Fruit fly (Drosophila melanogaster) whole organism, prepupa: ENCODE results near the gene eRF1.

Source experiments
- Blimp-1 ChIP-seq: fragments of 200-800 bp; sonication (Bioruptor generic); optimal IDR thresholded peaks from 3 replicates; lab custom pipeline; 2017; ENCODE audit warnings: missing biosample characterization, missing genetic modification characterization, mild to moderate bottlenecking, moderate library complexity, missing genetic modification reagents
- CG10631 ChIP-seq: fragments of 200-800 bp; sonication (Bioruptor generic); optimal IDR thresholded peaks from 2 replicates; lab custom pipeline; 2016; ENCODE audit warnings: missing biosample characterization, missing genetic modification characterization
- CG10669 ChIP-seq: fragments of 200-800 bp; sonication (Bioruptor generic); optimal IDR thresholded peaks from 3 replicates; lab custom pipeline; 2018; ENCODE audit warnings: missing biosample characterization, mild to moderate bottlenecking, missing genetic modification characterization, moderate library complexity
- CG11294 ChIP-seq: fragments of 200-800 bp; sonication (Bioruptor generic); IDR thresholded peaks from 2 replicates; pipeline ENCODE4 v1.3.6; 2022; ENCODE audit warnings: missing biosample characterization, missing genetic modification characterization
- CG1621 ChIP-seq: fragments of 200-800 bp; sonication (Bioruptor generic); optimal IDR thresholded peaks from 3 replicates; lab custom pipeline; 2018; ENCODE audit warnings: missing biosample characterization, mild to moderate bottlenecking, missing genetic modification characterization
- CG16779 ChIP-seq: fragments of 200-800 bp; sonication (Bioruptor generic); optimal IDR thresholded peaks from 3 replicates; lab custom pipeline; 2017; ENCODE audit warnings: missing biosample characterization, mild to moderate bottlenecking, missing genetic modification characterization
- CG3032 ChIP-seq: fragments of 200-800 bp; optimal IDR thresholded peaks from 2 replicates; lab custom pipeline; 2019; ENCODE audit warnings: missing biosample characterization, mild to moderate bottlenecking, missing genetic modification characterization, moderate library complexity
- CG34406 ChIP-seq: fragments of 200-800 bp; sonication (Bioruptor generic); optimal IDR thresholded peaks from 3 replicates; lab custom pipeline; 2016; ENCODE audit warnings: missing biosample characterization, missing genetic modification characterization
- CG3919 ChIP-seq: fragments of 200-800 bp; sonication (Bioruptor generic); optimal IDR thresholded peaks from 3 replicates; lab custom pipeline; 2016; ENCODE audit warnings: missing biosample characterization, missing genetic modification characterization
- CG6276 ChIP-seq: fragments of 200-800 bp; sonication (Bioruptor generic); optimal IDR thresholded peaks from 2 replicates; lab custom pipeline; 2017; ENCODE audit warnings: missing biosample characterization, mild to moderate bottlenecking, missing genetic modification characterization
- CG6808 ChIP-seq: fragments of 200-800 bp; sonication (Bioruptor generic); optimal IDR thresholded peaks from 3 replicates; lab custom pipeline; 2017; ENCODE audit warnings: missing biosample characterization, missing genetic modification characterization, mild to moderate bottlenecking, moderate library complexity, missing genetic modification reagents
- CG6854 ChIP-seq: fragments of 200-800 bp; sonication (Bioruptor generic); optimal IDR thresholded peaks from 2 replicates; lab custom pipeline; 2017; ENCODE audit warnings: missing biosample characterization, mild to moderate bottlenecking, missing genetic modification characterization
- CG8119 ChIP-seq: fragments of 200-800 bp; sonication (Bioruptor generic); IDR thresholded peaks from 3 replicates; pipeline ENCODE4 v1.3.6; 2022; ENCODE audit warnings: missing biosample characterization, missing genetic modification characterization
- CG8319 ChIP-seq: fragments of 200-800 bp; sonication (Bioruptor generic); optimal IDR thresholded peaks from 3 replicates; lab custom pipeline; 2016; ENCODE audit warnings: missing biosample characterization, missing genetic modification characterization
- CG8632 ChIP-seq: fragments of 200-800 bp; sonication (Bioruptor generic); optimal IDR thresholded peaks from 3 replicates; lab custom pipeline; 2016; ENCODE audit warnings: missing biosample characterization, missing genetic modification characterization
- CG9139 ChIP-seq: fragments of 200-800 bp; sonication (Bioruptor generic); optimal IDR thresholded peaks from 3 replicates; lab custom pipeline; 2017; ENCODE audit warnings: missing biosample characterization, mild to moderate bottlenecking, missing genetic modification characterization
- Eip93F ChIP-seq: fragments of 200-800 bp; sonication (Bioruptor generic); optimal IDR thresholded peaks from 2 replicates; lab custom pipeline; 2016; ENCODE audit warnings: missing biosample characterization, mild to moderate bottlenecking, missing genetic modification characterization
- Ets21C ChIP-seq: fragments of 200-800 bp; sonication (Bioruptor generic); optimal IDR thresholded peaks from 3 replicates; lab custom pipeline; 2016; ENCODE audit warnings: missing biosample characterization, missing genetic modification characterization
- Ets96B ChIP-seq: fragments of 200-800 bp; optimal IDR thresholded peaks from 2 replicates; lab custom pipeline; 2019; ENCODE audit warnings: missing biosample characterization, mild to moderate bottlenecking, missing genetic modification characterization, moderate library complexity
- Gug ChIP-seq: fragments of 200-800 bp; sonication (Bioruptor generic); IDR thresholded peaks from 2 replicates; pipeline ENCODE4 v1.3.6; 2022; ENCODE audit warnings: missing biosample characterization, missing genetic modification characterization
- Hr39 ChIP-seq: fragments of 200-800 bp; sonication (Bioruptor generic); optimal IDR thresholded peaks from 2 replicates; lab custom pipeline; 2016; ENCODE audit warnings: missing biosample characterization, missing genetic modification characterization
- Hr4 ChIP-seq: fragments of 200-800 bp; sonication (Bioruptor generic); optimal IDR thresholded peaks from 3 replicates; lab custom pipeline; 2016; ENCODE audit warnings: missing biosample characterization, missing genetic modification characterization
- Lpt ChIP-seq: fragments of 200-800 bp; sonication (Bioruptor generic); optimal IDR thresholded peaks from 3 replicates; lab custom pipeline; 2016; ENCODE audit warnings: missing biosample characterization, missing genetic modification characterization
- OdsH ChIP-seq: fragments of 200-800 bp; sonication (Bioruptor generic); optimal IDR thresholded peaks from 3 replicates; lab custom pipeline; 2016; ENCODE audit warnings: missing biosample characterization, missing genetic modification characterization
- Sox102F ChIP-seq: fragments of 200-800 bp; sonication (Bioruptor generic); optimal IDR thresholded peaks from 2 replicates; lab custom pipeline; 2016; ENCODE audit warnings: missing biosample characterization, mild to moderate bottlenecking, missing genetic modification characterization
- Sox15 ChIP-seq: fragments of 200-800 bp; sonication (Bioruptor generic); optimal IDR thresholded peaks from 3 replicates; lab custom pipeline; 2016; ENCODE audit warnings: missing biosample characterization, missing genetic modification characterization
- cyc ChIP-seq: fragments of 200-800 bp; sonication (Bioruptor generic); optimal IDR thresholded peaks from 3 replicates; lab custom pipeline; 2016; ENCODE audit warnings: missing biosample characterization, missing genetic modification characterization
- dac ChIP-seq: fragments of 200-800 bp; sonication (Bioruptor generic); optimal IDR thresholded peaks from 2 replicates; lab custom pipeline; 2017; ENCODE audit warnings: missing biosample characterization, mild to moderate bottlenecking, missing genetic modification characterization
- eg ChIP-seq: fragments of 200-800 bp; sonication (Bioruptor generic); IDR thresholded peaks from 3 replicates; pipeline ENCODE4 v1.3.6; 2022; ENCODE audit warnings: missing biosample characterization, missing genetic modification characterization
- fd59A ChIP-seq: fragments of 200-800 bp; sonication (Bioruptor generic); optimal IDR thresholded peaks from 2 replicates; lab custom pipeline; 2017; ENCODE audit warnings: missing biosample characterization, mild to moderate bottlenecking, missing genetic modification characterization, missing genetic modification reagents
- net ChIP-seq: fragments of 200-800 bp; sonication (Bioruptor generic); optimal IDR thresholded peaks from 3 replicates; lab custom pipeline; 2016; ENCODE audit warnings: missing biosample characterization, missing genetic modification characterization
- svp ChIP-seq: fragments of 200-800 bp; sonication (Bioruptor generic); peaks from one replicate; lab custom pipeline; 2016; ENCODE audit warnings: missing biosample characterization, missing genetic modification characterization
- topi ChIP-seq: fragments of 200-800 bp; sonication (Bioruptor generic); optimal IDR thresholded peaks from 3 replicates; lab custom pipeline; 2016; ENCODE audit warnings: missing biosample characterization, missing genetic modification characterization
- vri ChIP-seq: fragments of 200-800 bp; sonication (Bioruptor generic); optimal IDR thresholded peaks from 3 replicates; lab custom pipeline; 2016; ENCODE audit warnings: missing biosample characterization, mild to moderate bottlenecking, missing genetic modification characterization

Gene eRF1

DNA sequence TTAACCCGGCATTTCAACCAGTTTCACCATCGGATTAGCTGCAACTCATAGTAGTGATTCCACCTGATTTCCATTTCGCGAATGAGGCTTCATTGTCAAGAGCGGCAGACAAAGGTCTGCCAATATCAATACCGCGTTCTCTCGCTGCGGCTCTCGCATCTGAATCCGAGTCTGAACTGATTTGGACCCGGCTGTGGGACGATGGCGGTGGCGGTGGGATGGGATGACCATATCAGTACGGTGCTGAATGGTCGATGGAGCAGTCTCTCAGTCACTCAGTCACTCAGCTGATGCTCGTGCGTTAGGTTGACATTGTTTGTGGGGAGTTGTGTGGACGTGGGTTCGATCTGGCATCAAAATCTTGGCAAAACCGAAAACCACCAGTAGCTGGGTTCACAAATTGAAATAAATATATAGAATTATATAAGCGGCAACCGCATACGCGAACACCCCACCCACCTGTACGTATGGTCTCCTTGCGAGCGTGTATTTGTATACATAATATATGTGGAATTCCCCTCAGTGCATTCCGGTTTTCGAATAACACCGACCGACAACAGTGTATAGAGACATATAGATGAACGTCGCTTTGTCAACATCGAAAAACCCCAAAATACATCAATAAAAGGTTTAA lies 31.1 kb upstream of the eRF1 start, which contains the start of gene Spn77Ba (continued):
- TF ChIP-seq CG10669 (GFP tag; lab: Kevin White, UChicago) (no peak), CG9139 (GFP tag; lab: Kevin White, UChicago) (peak; percentile 49), CG11294 (GFP tag; lab: Robert Waterston, UW) (no peak), fd59A (GFP tag; lab: Kevin White, UChicago) (no peak), CG3032 (no peak), cyc (GFP tag; lab: Kevin White, UChicago) (no peak), Ets96B (tag; lab: Kevin White, UChicago) (no peak), Blimp-1 (no peak), CG16779 (tag; lab: Kevin White, UChicago) (no peak), CG8632 (GFP tag; lab: Kevin White, UChicago) (peak; percentile 11), net (peak; percentile 57), Ets21C (GFP tag; lab: Kevin White, UChicago) (no peak)

DNA sequence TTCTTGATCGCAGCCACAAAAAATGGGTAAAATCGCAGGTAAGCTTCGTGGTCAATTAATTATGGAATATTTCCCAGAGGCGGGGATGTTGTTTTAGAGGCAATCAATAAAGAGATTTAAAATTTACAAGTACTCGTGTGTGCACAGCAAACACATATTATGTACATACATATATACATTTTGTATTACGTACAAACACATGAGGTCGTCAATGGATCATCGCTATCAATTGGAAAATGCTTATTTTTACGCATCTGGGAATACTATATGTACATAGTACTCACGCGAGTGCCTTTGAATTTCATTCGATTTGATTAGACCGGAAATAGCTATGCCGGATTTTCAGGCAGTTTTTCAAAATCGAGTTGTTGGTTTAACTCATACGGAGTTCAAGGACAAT lies 30.4 kb upstream of the eRF1 start:
- no peak for TF ChIP-seq eg (GFP tag; lab: Robert Waterston, UW)
- peak; percentile 69 for TF ChIP-seq svp (GFP tag; lab: Kevin White, UChicago)

DNA sequence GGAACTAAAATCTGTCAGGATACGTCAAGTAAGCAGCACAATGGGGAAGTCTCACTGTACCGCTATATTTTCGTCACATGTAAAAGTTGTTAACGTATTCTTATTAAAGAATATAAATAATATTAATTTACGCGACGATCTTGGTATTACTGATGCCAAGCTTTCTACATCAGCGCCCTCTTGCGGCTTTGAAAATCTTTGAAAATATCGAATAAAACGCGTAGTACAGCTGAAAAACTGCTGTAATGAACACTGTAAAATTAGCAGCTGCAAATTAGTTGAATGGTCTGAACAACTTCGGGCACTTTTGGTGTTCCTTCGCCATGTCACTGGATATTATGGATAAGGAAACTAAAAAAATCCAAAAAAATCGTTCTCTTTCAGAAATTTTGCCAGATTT lies 28.1 kb upstream of the eRF1 start:
- no peak for TF ChIP-seq topi
- TF ChIP-seq CG1621 (tag; lab: Kevin White, UChicago), result no peak
- TF ChIP-seq CG8119 (GFP tag; lab: Robert Waterston, UW), result no peak
- no peak for TF ChIP-seq CG6276 (GFP tag; lab: Kevin White, UChicago)
- no peak for TF ChIP-seq CG34406 (GFP tag; lab: Kevin White, UChicago)
- TF ChIP-seq CG6808 (GFP tag; lab: Kevin White, UChicago), result no peak
- TF ChIP-seq Lpt (GFP tag; lab: Kevin White, UChicago), result no peak
- TF ChIP-seq CG10669 (GFP tag; lab: Kevin White, UChicago), result no peak
- TF ChIP-seq Hr39 (GFP tag; lab: Kevin White, UChicago), result no peak
- no peak for TF ChIP-seq Hr4 (GFP tag; lab: Kevin White, UChicago)
- TF ChIP-seq CG11294 (GFP tag; lab: Robert Waterston, UW), result no peak
- TF ChIP-seq CG9139 (GFP tag; lab: Kevin White, UChicago), result no peak
- TF ChIP-seq CG10631 (GFP tag; lab: Kevin White, UChicago), result no peak
- TF ChIP-seq Gug (GFP tag; lab: Robert Waterston, UW), result no peak

DNA sequence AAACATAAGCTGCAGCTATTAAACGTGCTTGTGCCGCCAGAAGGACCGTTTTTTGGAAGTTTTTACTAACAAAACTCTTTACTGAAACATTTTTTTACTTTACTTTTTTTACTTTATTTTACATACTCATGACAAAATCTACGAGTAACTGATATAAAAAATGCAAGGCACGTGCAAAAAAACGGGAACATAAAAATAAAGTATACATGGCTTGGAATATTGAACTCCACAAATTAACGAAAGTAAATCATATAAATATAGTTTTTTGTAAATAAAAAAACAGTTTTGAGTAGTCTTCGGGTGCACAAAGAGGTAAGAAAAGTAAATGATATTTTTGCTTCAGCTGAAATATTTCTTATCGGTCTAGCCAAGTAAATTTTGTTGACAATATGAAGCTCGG lies 27.5 kb upstream of the eRF1 start, which contains the start of gene Spn77Bb:
TSS of gene Spn77Bb (plus strand) at position 301 of the 400 bp plus-strand sequence.
- TF ChIP-seq CG8319 (GFP tag; lab: Kevin White, UChicago) (no peak), OdsH (GFP tag; lab: Kevin White, UChicago) (no peak), topi (no peak), vri (no peak), CG3919 (GFP tag; lab: Kevin White, UChicago) (no peak), CG6854 (GFP tag; lab: Kevin White, UChicago) (no peak), dac (no peak), CG34406 (GFP tag; lab: Kevin White, UChicago) (no peak), Sox102F (GFP tag; lab: Kevin White, UChicago) (no peak), Sox15 (GFP tag; lab: Kevin White, UChicago) (no peak), Ets21C (GFP tag; lab: Kevin White, UChicago) (no peak), Eip93F (GFP tag; lab: Kevin White, UChicago) (no peak), CG1621 (tag; lab: Kevin White, UChicago) (no peak)
